Fruit fly (Drosophila melanogaster): ENCODE measurements around the gene RpL13A.

The RpL13A gene

dm6 chr3R:5660198-5660893 is 36.1 kb downstream of the RpL13A start, which contains the start of gene Wdr33 (continued):
- no peak for TF ChIP-seq sim (GFP tag; IDR thresholded peaks at IDR 0.05)
- TF ChIP-seq Dll (GFP tag; IDR thresholded peaks at IDR 0.05; ENCODE audit: partially characterized antibody) = peak; percentile 96
- TF ChIP-seq CG9437 (GFP tag; optimal IDR thresholded peaks at IDR 0.05) = peak; percentile 45
- no peak for TF ChIP-seq Stat92E (GFP tag; optimal IDR thresholded peaks at IDR 0.05)
- TF ChIP-seq fu2 (GFP tag; optimal IDR thresholded peaks at IDR 0.05) = no peak
- no peak for TF ChIP-seq run (tag; optimal IDR thresholded peaks at IDR 0.05)
- no peak; the same call in 1 of the 2 replicates for TF ChIP-seq vvl (GFP tag; IDR thresholded peaks at IDR 0.05)
- TF ChIP-seq dmrt99B (tag; optimal IDR thresholded peaks at IDR 0.05) = no peak
- TF ChIP-seq pum (GFP tag; optimal IDR thresholded peaks at IDR 0.05) = no peak
- TF ChIP-seq E2f1 (GFP tag; IDR thresholded peaks at IDR 0.05) = peak; percentile 13; the same call in 1 of the 2 replicates
- no peak for TF ChIP-seq vfl (GFP tag; optimal IDR thresholded peaks at IDR 0.05)
- peak; percentile 46 for TF ChIP-seq az2 (GFP tag; optimal IDR thresholded peaks at IDR 0.05)
- no peak for TF ChIP-seq NC2β (GFP tag; optimal IDR thresholded peaks at IDR 0.05)
- no peak for TF ChIP-seq CG10147 (GFP tag; optimal IDR thresholded peaks at IDR 0.05)
- peak; percentile 68 for TF ChIP-seq ato (GFP tag; IDR thresholded peaks at IDR 0.05; ENCODE audit: partially characterized antibody)
- TF ChIP-seq Fer3 (tag; optimal IDR thresholded peaks at IDR 0.05) = peak; percentile 0
- TF ChIP-seq CG34422 (GFP tag; IDR thresholded peaks at IDR 0.05) = peak; percentile 14; the same call in 1 of the 3 replicates
- TF ChIP-seq so (GFP tag; IDR thresholded peaks at IDR 0.05) = no peak
- no peak for TF ChIP-seq ttk (GFP tag; IDR thresholded peaks at IDR 0.05)
- peak; percentile 5 for TF ChIP-seq Myb (GFP tag; optimal IDR thresholded peaks at IDR 0.05)
- TF ChIP-seq CG17361 (GFP tag; IDR thresholded peaks at IDR 0.05) = peak; percentile 65; the same call in 2 of the 3 replicates
- peak; percentile 82 for TF ChIP-seq CG34224 (GFP tag; IDR thresholded peaks at IDR 0.05; ENCODE audit: partially characterized antibody)
- TF ChIP-seq disco-r (GFP tag; optimal IDR thresholded peaks at IDR 0.05) = no peak
- TF ChIP-seq CG9609 (GFP tag; optimal IDR thresholded peaks at IDR 0.05) = no peak
- no peak for TF ChIP-seq B-H2 (GFP tag; optimal IDR thresholded peaks at IDR 0.05)
- TF ChIP-seq CG42726 (GFP tag; IDR thresholded peaks at IDR 0.05; ENCODE audit: partially characterized antibody) = peak; percentile 68; the same call in 1 of the 2 replicates
- peak; percentile 60 for TF ChIP-seq Hmr (GFP tag; optimal IDR thresholded peaks at IDR 0.05)
- no peak for TF ChIP-seq CG7928 (GFP tag; optimal IDR thresholded peaks at IDR 0.05)
- no peak for TF ChIP-seq crp (GFP tag; optimal IDR thresholded peaks at IDR 0.05)
- TF ChIP-seq Adf1 (GFP tag; IDR thresholded peaks at IDR 0.05) = no peak
- TF ChIP-seq pzg (GFP tag; optimal IDR thresholded peaks at IDR 0.05) = peak; percentile 33
- TF ChIP-seq tna (GFP tag; IDR thresholded peaks at IDR 0.05; ENCODE audit: partially characterized antibody) = peak; percentile 82
- TF ChIP-seq CG12104 (GFP tag; optimal IDR thresholded peaks at IDR 0.05) = peak; percentile 27
- peak; percentile 82 for TF ChIP-seq BEAF-32 (GFP tag; optimal IDR thresholded peaks at IDR 0.05)
- TF ChIP-seq hbn (GFP tag; IDR thresholded peaks at IDR 0.05; ENCODE audit: partially characterized antibody) = peak; percentile 90
- peak; percentile 64 for TF ChIP-seq Dref (GFP tag; IDR thresholded peaks at IDR 0.05)
- peak; percentile 38 for TF ChIP-seq ind (GFP tag; optimal IDR thresholded peaks at IDR 0.05)
- TF ChIP-seq MBD-R2 (GFP tag; IDR thresholded peaks at IDR 0.05) = peak; percentile 51
- no peak for TF ChIP-seq sd (tag; optimal IDR thresholded peaks at IDR 0.05)
- TF ChIP-seq sisA (GFP tag; IDR thresholded peaks at IDR 0.05) = peak; percentile 25; the same call in 1 of the 2 replicates
- TF ChIP-seq caup (GFP tag; optimal IDR thresholded peaks at IDR 0.05; ENCODE audit: severe bottlenecking) = no peak
- no peak for TF ChIP-seq Ravus (GFP tag; IDR thresholded peaks at IDR 0.05)
- TF ChIP-seq D (optimal IDR thresholded peaks at IDR 0.05) = no peak
- no peak for TF ChIP-seq D (GFP tag; optimal IDR thresholded peaks at IDR 0.05)
- TF ChIP-seq HHEX (GFP tag; optimal IDR thresholded peaks at IDR 0.05) = no peak
- TF ChIP-seq gce (GFP tag; IDR thresholded peaks at IDR 0.05) = no peak
- no peak for TF ChIP-seq en (GFP tag; optimal IDR thresholded peaks at IDR 0.05)
- TF ChIP-seq fd64A (GFP tag; optimal IDR thresholded peaks at IDR 0.05) = no peak
- TF ChIP-seq p53 (GFP tag; optimal IDR thresholded peaks at IDR 0.05) = no peak

Measured in whole organism, embryonic.